Fruit fly (Drosophila melanogaster): ENCODE results near the gene omd.

omd gene

dm6 chr3R:13724029-13724638, 37.1 kb upstream of the omd start:
- TF ChIP-seq CG6163 (GFP tag; IDR thresholded peaks at IDR 0.05), result no peak
- TF ChIP-seq Hr39 (GFP tag; optimal IDR thresholded peaks at IDR 0.05), result no peak
- TF ChIP-seq acj6 (GFP tag; optimal IDR thresholded peaks at IDR 0.05), result no peak
- no peak for TF ChIP-seq CG3032 (tag; optimal IDR thresholded peaks at IDR 0.05)

DNA sequence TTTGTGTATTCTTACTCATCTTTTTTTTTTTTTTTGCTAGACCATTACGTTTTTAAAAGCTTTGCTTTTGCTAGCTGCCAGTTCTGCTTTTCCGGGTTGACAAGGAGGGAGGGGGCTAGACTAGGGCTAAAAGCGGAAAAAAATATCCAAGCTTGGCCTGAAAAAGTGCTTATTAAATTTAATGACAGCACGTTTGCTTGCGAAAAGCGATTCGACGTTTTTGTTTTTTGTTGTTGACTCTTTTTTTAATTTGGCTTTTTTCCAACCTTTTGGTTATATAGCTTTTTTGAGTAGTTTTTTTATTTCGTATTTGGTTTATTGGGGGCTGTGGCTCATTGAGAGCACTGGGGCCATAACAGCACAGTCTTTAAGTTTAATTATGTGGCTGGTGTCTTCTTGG, 35.4 kb upstream of the omd start:
- TF ChIP-seq CG6854 (GFP tag; optimal IDR thresholded peaks at IDR 0.05), result no peak

dm6 chr3R:13721998-13722397, 35.0 kb upstream of the omd start:
- TF ChIP-seq CG6854 (GFP tag; optimal IDR thresholded peaks at IDR 0.05) (no peak), Ets21C (GFP tag; optimal IDR thresholded peaks at IDR 0.05) (no peak), vri (GFP tag; optimal IDR thresholded peaks at IDR 0.05) (no peak), OdsH (GFP tag; optimal IDR thresholded peaks at IDR 0.05) (no peak), CG3032 (tag; optimal IDR thresholded peaks at IDR 0.05) (no peak), dsx (GFP tag; optimal IDR thresholded peaks at IDR 0.05; ENCODE audit: poor library complexity, severe bottlenecking) (no peak), CG32006 (GFP tag; optimal IDR thresholded peaks at IDR 0.05) (no peak), net (GFP tag; optimal IDR thresholded peaks at IDR 0.05) (no peak), svp (GFP tag) (no peak), cyc (GFP tag; optimal IDR thresholded peaks at IDR 0.05) (no peak), Ets96B (tag; optimal IDR thresholded peaks at IDR 0.05) (no peak), Gug (GFP tag; IDR thresholded peaks at IDR 0.05) (no peak), topi (GFP tag; optimal IDR thresholded peaks at IDR 0.05) (no peak), fkh (GFP tag; optimal IDR thresholded peaks at IDR 0.05) (no peak), CG7368 (GFP tag; optimal IDR thresholded peaks at IDR 0.05) (no peak), Met (GFP tag; optimal IDR thresholded peaks at IDR 0.05) (no peak)

- TF ChIP-seq CG10631 (GFP tag; optimal IDR thresholded peaks at IDR 0.05) (no peak), dac (GFP tag; optimal IDR thresholded peaks at IDR 0.05) (no peak), CG8119 (GFP tag; IDR thresholded peaks at IDR 0.05) (no peak), CG9139 (GFP tag; optimal IDR thresholded peaks at IDR 0.05) (no peak), salr (GFP tag; optimal IDR thresholded peaks at IDR 0.05) (no peak), topi (GFP tag; optimal IDR thresholded peaks at IDR 0.05) (no peak)
Measured at dm6 chr3R:13720798-13721197, 33.8 kb upstream of the omd start.

- TF ChIP-seq Eip78C (GFP tag), result peak; percentile 44
- no peak for TF ChIP-seq vri (GFP tag; optimal IDR thresholded peaks at IDR 0.05)
- TF ChIP-seq CG6276 (GFP tag; optimal IDR thresholded peaks at IDR 0.05), result no peak
- TF ChIP-seq ss (GFP tag; optimal IDR thresholded peaks at IDR 0.05), result peak in 1 of 2 experiments; percentile 12
Measured at dm6 chr3R:13719053-13719452, 32.0 kb upstream of the omd start.

- no peak for TF ChIP-seq CG10669 (GFP tag; optimal IDR thresholded peaks at IDR 0.05)
- TF ChIP-seq CG7368 (GFP tag; optimal IDR thresholded peaks at IDR 0.05), result no peak
- no peak for TF ChIP-seq CG1621 (tag; optimal IDR thresholded peaks at IDR 0.05)
- TF ChIP-seq CG6808 (GFP tag; optimal IDR thresholded peaks at IDR 0.05), result no peak
- no peak for TF ChIP-seq CG3919 (GFP tag; optimal IDR thresholded peaks at IDR 0.05)
- no peak for TF ChIP-seq Sox15 (GFP tag; optimal IDR thresholded peaks at IDR 0.05)
- TF ChIP-seq CG31627 (GFP tag; optimal IDR thresholded peaks at IDR 0.05), result no peak
- no peak for TF ChIP-seq eg (GFP tag; IDR thresholded peaks at IDR 0.05)
- TF ChIP-seq dac (GFP tag; optimal IDR thresholded peaks at IDR 0.05), result no peak
- TF ChIP-seq Eip78C (GFP tag), result no peak
- no peak for TF ChIP-seq CG6276 (GFP tag; optimal IDR thresholded peaks at IDR 0.05)
- no peak for TF ChIP-seq cyc (GFP tag; optimal IDR thresholded peaks at IDR 0.05)
- no peak for TF ChIP-seq Eip75B (GFP tag; optimal IDR thresholded peaks at IDR 0.05)
- TF ChIP-seq CG11902 (GFP tag; optimal IDR thresholded peaks at IDR 0.05), result no peak
- TF ChIP-seq Gug (GFP tag; IDR thresholded peaks at IDR 0.05), result no peak
- no peak for TF ChIP-seq CG8319 (GFP tag; optimal IDR thresholded peaks at IDR 0.05)
- no peak for TF ChIP-seq Sox102F (GFP tag; optimal IDR thresholded peaks at IDR 0.05)
- no peak for TF ChIP-seq acj6 (GFP tag; optimal IDR thresholded peaks at IDR 0.05)
- no peak for TF ChIP-seq Smox (GFP tag; optimal IDR thresholded peaks at IDR 0.05)
- no peak for TF ChIP-seq CG16779 (tag; optimal IDR thresholded peaks at IDR 0.05)
Measured at dm6 chr3R:13718076-13718475, 31.1 kb upstream of the omd start, which contains the start of gene Ubc87F. Gene Ubc87F (minus strand): TSS chr3R:13718176.

Measured in whole organism, prepupa.